Fruit fly (Drosophila melanogaster): ENCODE results near the gene Deaf1.

Gene Deaf1

dm6 chr3L:19791688-19792073 lies 26.3 kb upstream of the Deaf1 start:
- no peak for TF ChIP-seq lov (optimal IDR thresholded peaks at IDR 0.05)
- peak; percentile 76; the same call in 2 of the 3 replicates for TF ChIP-seq lov (GFP tag; IDR thresholded peaks at IDR 0.05)
- peak; percentile 61; the same call in 1 of the 2 replicates for TF ChIP-seq vvl (GFP tag; IDR thresholded peaks at IDR 0.05)
- TF ChIP-seq CG15514 (GFP tag; optimal IDR thresholded peaks at IDR 0.05): peak; percentile 35
- TF ChIP-seq CG34224 (GFP tag; IDR thresholded peaks at IDR 0.05; ENCODE audit: partially characterized antibody): peak; percentile 58; the same call in 2 of the 3 replicates
- TF ChIP-seq CG17328 (GFP tag; IDR thresholded peaks at IDR 0.05): no peak
- TF ChIP-seq ap (GFP tag; IDR thresholded peaks at IDR 0.05): no peak
- peak; percentile 31; the same call in 1 of the 2 replicates for TF ChIP-seq Bgb (GFP tag; IDR thresholded peaks at IDR 0.05; ENCODE audit: partially characterized antibody)
- TF ChIP-seq CG17385 (GFP tag; optimal IDR thresholded peaks at IDR 0.05): peak; percentile 15
- TF ChIP-seq chinmo (GFP tag; IDR thresholded peaks at IDR 0.05; ENCODE audit: partially characterized antibody): peak; percentile 97
- TF ChIP-seq phol (tag; optimal IDR thresholded peaks at IDR 0.05): no peak
- no peak for TF ChIP-seq CG30403 (GFP tag; optimal IDR thresholded peaks at IDR 0.05)
- no peak for TF ChIP-seq CG1647 (GFP tag; optimal IDR thresholded peaks at IDR 0.05)
- TF ChIP-seq ken (GFP tag; IDR thresholded peaks at IDR 0.05): no peak; the same call in 2 of the 3 replicates
- no peak for TF ChIP-seq Side (GFP tag; optimal IDR thresholded peaks at IDR 0.05)
- peak; percentile 18 for TF ChIP-seq CG6854 (GFP tag; optimal IDR thresholded peaks at IDR 0.05)
- TF ChIP-seq pan (optimal IDR thresholded peaks at IDR 0.05): no peak
- TF ChIP-seq pan (GFP tag; optimal IDR thresholded peaks at IDR 0.05 in 1 of 2, IDR thresholded peaks at IDR 0.05 in 1 of 2): peak in 1 of 2 experiments; percentile 27
- no peak for TF ChIP-seq CG8089 (GFP tag; optimal IDR thresholded peaks at IDR 0.05)
- peak; percentile 36; the same call in 1 of the 2 replicates for TF ChIP-seq sna (GFP tag; IDR thresholded peaks at IDR 0.05; ENCODE audit: partially characterized antibody)
- peak; percentile 68 for TF ChIP-seq Atf6 (GFP tag; IDR thresholded peaks at IDR 0.05)
- no peak for TF ChIP-seq TFAM (GFP tag; optimal IDR thresholded peaks at IDR 0.05)
- TF ChIP-seq CG10431 (GFP tag; optimal IDR thresholded peaks at IDR 0.05): peak; percentile 92
- no peak for TF ChIP-seq ac (GFP tag; optimal IDR thresholded peaks at IDR 0.05)
- peak; percentile 32 for TF ChIP-seq CG4707 (GFP tag; optimal IDR thresholded peaks at IDR 0.05)
- TF ChIP-seq pros (GFP tag; optimal IDR thresholded peaks at IDR 0.05): peak; percentile 98
- TF ChIP-seq CG11247 (GFP tag; IDR thresholded peaks at IDR 0.05): no peak
- peak; percentile 3 for TF ChIP-seq CG11398 (GFP tag; optimal IDR thresholded peaks at IDR 0.05)
- peak; percentile 20 for TF ChIP-seq odd (GFP tag; optimal IDR thresholded peaks at IDR 0.05)
- TF ChIP-seq crol (GFP tag; IDR thresholded peaks at IDR 0.05): peak; percentile 86
- peak; percentile 45 for TF ChIP-seq ftz-f1 (GFP tag; optimal IDR thresholded peaks at IDR 0.05)
- no peak for TF ChIP-seq kay (GFP tag; optimal IDR thresholded peaks at IDR 0.05)
- 0 out of 2 replicates have a peak, but pooled peaks have one; percentile 18 for TF ChIP-seq stc (GFP tag; IDR thresholded peaks at IDR 0.05)
- TF ChIP-seq Sry-β (GFP tag; optimal IDR thresholded peaks at IDR 0.05): no peak
- TF ChIP-seq seq (GFP tag; IDR thresholded peaks at IDR 0.05): peak; percentile 27; the same call in 1 of the 2 replicates
- TF ChIP-seq schlank (tag; optimal IDR thresholded peaks at IDR 0.05): peak; percentile 13
- TF ChIP-seq cad (GFP tag; optimal IDR thresholded peaks at IDR 0.05): peak; percentile 53
- no peak for TF ChIP-seq CG31224 (GFP tag; IDR thresholded peaks at IDR 0.05)
- TF ChIP-seq luna (GFP tag; optimal IDR thresholded peaks at IDR 0.05): no peak
- TF ChIP-seq Xrp1 (GFP tag; IDR thresholded peaks at IDR 0.05): no peak
- no peak for TF ChIP-seq CG10209 (GFP tag; optimal IDR thresholded peaks at IDR 0.05)
- TF ChIP-seq dm (GFP tag; optimal IDR thresholded peaks at IDR 0.05): no peak
- TF ChIP-seq CG9727 (GFP tag; optimal IDR thresholded peaks at IDR 0.05): no peak
- TF ChIP-seq kah (GFP tag; optimal IDR thresholded peaks at IDR 0.05): peak; percentile 38
- TF ChIP-seq gcm (GFP tag; optimal IDR thresholded peaks at IDR 0.05): peak; percentile 6
- TF ChIP-seq CG14860 (GFP tag; IDR thresholded peaks at IDR 0.05; ENCODE audit: partially characterized antibody): no peak
- peak; percentile 95 for TF ChIP-seq GATAe (GFP tag; conservative IDR thresholded peaks at IDR 0.05)
- TF ChIP-seq CG6654 (GFP tag; optimal IDR thresholded peaks at IDR 0.05): no peak
- 0 out of 3 replicates have a peak, but pooled peaks have one; percentile 14 for TF ChIP-seq sr (GFP tag; IDR thresholded peaks at IDR 0.05)
- peak; percentile 52 for TF ChIP-seq B-H2 (GFP tag; optimal IDR thresholded peaks at IDR 0.05)
- no peak for TF ChIP-seq CG13624 (GFP tag; optimal IDR thresholded peaks at IDR 0.05)

Data from whole organism, embryonic.